Worm (Caenorhabditis elegans) whole organism, young adult: Measurements from ENCODE around the gene ska-3.

Experiments used
- B0035.1 ChIP-seq: sonication (generic microtip); optimal IDR thresholded peaks from 2 replicates; lab custom pipeline; 2016; ENCODE audit warnings: missing genetic modification characterization, mild to moderate bottlenecking, missing compliant biosample characterization, missing genotype, missing genetic modification reagents
- C06A6.2 ChIP-seq: fragments of 200-800 bp; sonication (Bioruptor generic); conservative IDR thresholded peaks from 2 replicates; pipeline ENCODE4 v1.3.6; 2022; ENCODE audit warnings: missing genetic modification characterization, missing compliant biosample characterization
- F10E7.11 ChIP-seq: sonication (generic microtip); optimal IDR thresholded peaks from 2 replicates; lab custom pipeline; 2017; ENCODE audit warnings: mild to moderate bottlenecking, missing genetic modification characterization, moderate library complexity, missing compliant biosample characterization
- F37B4.10 ChIP-seq: fragments of 200-800 bp; sonication (Bioruptor generic); IDR thresholded peaks from 2 replicates; pipeline ENCODE4 v1.3.6; 2022; ENCODE audit warnings: missing genetic modification characterization, missing compliant biosample characterization
- F52B5.7 ChIP-seq: sonication (generic microtip); optimal IDR thresholded peaks from 2 replicates; lab custom pipeline; 2016; ENCODE audit warnings: mild to moderate bottlenecking, missing genetic modification characterization, missing compliant biosample characterization
- F57A8.1 ChIP-seq: fragments of 200-800 bp; sonication (Bioruptor generic); optimal IDR thresholded peaks from 2 replicates; lab custom pipeline; 2018; ENCODE audit warnings: mild to moderate bottlenecking, missing genetic modification characterization, moderate library complexity, missing compliant biosample characterization
- F57C9.4 ChIP-seq: sonication (generic microtip); optimal IDR thresholded peaks from 2 replicates; lab custom pipeline; 2017; ENCODE audit warnings: mild to moderate bottlenecking, missing genetic modification characterization, missing compliant biosample characterization
- K11D2.4 ChIP-seq: fragments of 200-800 bp; sonication (Bioruptor generic); IDR thresholded peaks from 2 replicates; pipeline ENCODE4 v1.3.6; 2022; ENCODE audit warnings: missing genetic modification reagents, missing genetic modification characterization, missing compliant biosample characterization
- K12H6.12 ChIP-seq: fragments of 200-800 bp; sonication (Bioruptor generic); optimal IDR thresholded peaks from 2 replicates; lab custom pipeline; 2018; ENCODE audit warnings: mild to moderate bottlenecking, missing genetic modification characterization, missing compliant biosample characterization
- Y67H2A.10 ChIP-seq: fragments of 200-800 bp; sonication (Bioruptor generic); conservative IDR thresholded peaks from 2 replicates; pipeline ENCODE4 v1.3.6; 2022; ENCODE audit warnings: missing genetic modification reagents, missing genetic modification characterization, missing compliant biosample characterization
- Y79H2A.3 ChIP-seq: fragments of 200-800 bp; sonication (Bioruptor generic); conservative IDR thresholded peaks from 2 replicates; pipeline ENCODE4 v1.3.6; 2022; ENCODE audit warnings: missing genetic modification reagents, missing genetic modification characterization, missing compliant biosample characterization
- aptf-3 ChIP-seq: fragments of 200-800 bp; sonication (Bioruptor generic); IDR thresholded peaks from 2 replicates; pipeline ENCODE4 v1.3.6; 2022; ENCODE audit warnings: missing genetic modification characterization, missing compliant biosample characterization
- atf-7 ChIP-seq: sonication (generic microtip); optimal IDR thresholded peaks from 2 replicates; lab custom pipeline; 2017; ENCODE audit warnings: mild to moderate bottlenecking, missing genetic modification characterization, missing compliant biosample characterization
- attf-3 ChIP-seq: fragments of 200-800 bp; sonication (Bioruptor generic); conservative IDR thresholded peaks from 2 replicates; pipeline ENCODE4 v1.3.6; 2022; ENCODE audit warnings: missing genetic modification reagents, missing genetic modification characterization, missing compliant biosample characterization
- bed-1 ChIP-seq: fragments of 200-800 bp; sonication (Bioruptor generic); IDR thresholded peaks from 2 replicates; pipeline ENCODE4 v1.3.6; 2022; ENCODE audit warnings: missing genetic modification reagents, missing genetic modification characterization, missing compliant biosample characterization
- bed-2 ChIP-seq: fragments of 200-800 bp; sonication (Bioruptor generic); IDR thresholded peaks from 2 replicates; pipeline ENCODE4 v1.3.6; 2022; ENCODE audit warnings: missing genetic modification reagents, missing genetic modification characterization, missing compliant biosample characterization
- ceh-58 ChIP-seq: fragments of 200-800 bp; sonication (Bioruptor generic); IDR thresholded peaks from 2 replicates; pipeline ENCODE4 v1.3.6; 2022; ENCODE audit warnings: missing genetic modification characterization, missing compliant biosample characterization
- chd-7 ChIP-seq: sonication (generic microtip); optimal IDR thresholded peaks from 2 replicates; lab custom pipeline; 2016; ENCODE audit warnings: mild to moderate bottlenecking, missing genetic modification characterization, moderate library complexity, missing compliant biosample characterization
- die-1 ChIP-seq: sonication (generic microtip); optimal IDR thresholded peaks from 2 replicates; lab custom pipeline; 2016; ENCODE audit warnings: missing genotype, mild to moderate bottlenecking, missing genetic modification characterization, missing compliant biosample characterization
- efl-1 ChIP-seq: fragments of 150-350 bp; optimal IDR thresholded peaks from 2 replicates; lab custom pipeline; 2014; ENCODE audit warnings: missing biosample characterization, missing genetic modification reagents, missing genetic modification characterization
- ekl-4 ChIP-seq: fragments of 200-800 bp; sonication (Bioruptor generic); IDR thresholded peaks from 2 replicates; pipeline ENCODE4 v1.3.6; 2022; ENCODE audit warnings: missing genetic modification reagents, missing genetic modification characterization, missing compliant biosample characterization
- ets-4 ChIP-seq: fragments of 200-800 bp; sonication (Bioruptor generic); optimal IDR thresholded peaks from 2 replicates; lab custom pipeline; 2018; ENCODE audit warnings: mild to moderate bottlenecking, missing genetic modification characterization, missing compliant biosample characterization
- him-1 ChIP-seq: sonication (generic microtip); optimal IDR thresholded peaks from 2 replicates; lab custom pipeline; 2016; ENCODE audit warnings: missing genotype, missing genetic modification reagents, missing genetic modification characterization, missing compliant biosample characterization
- hlh-26 ChIP-seq: fragments of 200-800 bp; sonication (Bioruptor generic); conservative IDR thresholded peaks from 2 replicates; pipeline ENCODE4 v1.3.6; 2022; ENCODE audit warnings: missing genetic modification reagents, missing genetic modification characterization, missing compliant biosample characterization
- hrde-1 ChIP-seq: sonication (generic microtip); optimal IDR thresholded peaks from 2 replicates; lab custom pipeline; 2016; ENCODE audit warnings: missing genetic modification characterization, mild to moderate bottlenecking, missing compliant biosample characterization, moderate library complexity, missing genotype, missing genetic modification reagents, borderline replicate concordance
- lag-1 ChIP-seq: fragments of 200-800 bp; sonication (Bioruptor generic); IDR thresholded peaks from 2 replicates; pipeline ENCODE4 v1.3.6; 2022; ENCODE audit warnings: missing genetic modification reagents, missing genetic modification characterization, missing compliant biosample characterization
- let-526 ChIP-seq: fragments of 200-800 bp; sonication (Bioruptor generic); IDR thresholded peaks from 2 replicates; pipeline ENCODE4 v1.3.6; 2022; ENCODE audit warnings: missing genetic modification reagents, missing genetic modification characterization, missing compliant biosample characterization
- let-607 ChIP-seq, 2 experiments: fragments of 200-800 bp in 1 of 2; sonication (Bioruptor generic) in 1 of 2; sonication (generic microtip) in 1 of 2; optimal IDR thresholded peaks; 2 replicates each; lab custom pipeline; 2016 to 2018; ENCODE audit warnings: mild to moderate bottlenecking in 2 of 2, missing compliant biosample characterization in 2 of 2, missing genetic modification characterization in 2 of 2, moderate library complexity in 2 of 2, missing genotype in 1 of 2
- lin-26 ChIP-seq: fragments of 200-800 bp; sonication (Bioruptor generic); IDR thresholded peaks from 2 replicates; pipeline ENCODE4 v1.3.6; 2022; ENCODE audit warnings: missing genetic modification reagents, missing genetic modification characterization, missing compliant biosample characterization
- lin-40 ChIP-seq: sonication (generic microtip); optimal IDR thresholded peaks from 2 replicates; lab custom pipeline; 2016; ENCODE audit warnings: missing genetic modification characterization, mild to moderate bottlenecking, missing compliant biosample characterization, missing genotype, missing genetic modification reagents
- mcd-1 ChIP-seq: fragments of 200-800 bp; sonication (Bioruptor generic); IDR thresholded peaks from 2 replicates; pipeline ENCODE4 v1.3.6; 2022; ENCODE audit warnings: missing genetic modification reagents, missing genetic modification characterization, missing compliant biosample characterization
- mes-4 ChIP-seq: sonication (generic microtip); optimal IDR thresholded peaks from 2 replicates; lab custom pipeline; 2016; ENCODE audit warnings: missing genotype, missing genetic modification characterization, missing compliant biosample characterization
- nhr-120 ChIP-seq: fragments of 200-800 bp; sonication (Bioruptor generic); IDR thresholded peaks from 2 replicates; pipeline ENCODE4 v1.3.6; 2022; ENCODE audit warnings: missing genetic modification characterization, missing compliant biosample characterization
- nhr-27 ChIP-seq: fragments of 200-800 bp; sonication (Bioruptor generic); optimal IDR thresholded peaks from 2 replicates; lab custom pipeline; 2018; ENCODE audit warnings: mild to moderate bottlenecking, missing genetic modification characterization, moderate library complexity, missing compliant biosample characterization
- repo-1 ChIP-seq: sonication (generic microtip); optimal IDR thresholded peaks from 2 replicates; lab custom pipeline; 2017; ENCODE audit warnings: mild to moderate bottlenecking, missing genetic modification characterization, missing compliant biosample characterization
- sea-2 ChIP-seq: fragments of 200-800 bp; sonication (Bioruptor generic); IDR thresholded peaks from 2 replicates; pipeline ENCODE4 v1.3.6; 2022; ENCODE audit warnings: missing genetic modification characterization, missing compliant biosample characterization
- snpc-1.3 ChIP-seq: sonication (generic microtip); optimal IDR thresholded peaks from 2 replicates; lab custom pipeline; 2017; ENCODE audit warnings: missing genetic modification characterization, mild to moderate bottlenecking, missing compliant biosample characterization, antibody characterized with exemption, moderate library complexity, missing genotype, missing genetic modification reagents; ENCODE audit not compliant: insufficient read depth
- tbp1 ChIP-seq: fragments of 200-800 bp; sonication (Bioruptor generic); optimal IDR thresholded peaks from 2 replicates; lab custom pipeline; 2018; ENCODE audit warnings: mild to moderate bottlenecking, missing genetic modification characterization, missing compliant biosample characterization
- unc-62 ChIP-seq: fragments of 150-350 bp; optimal IDR thresholded peaks from 2 replicates; lab custom pipeline; 2014; ENCODE audit warnings: missing biosample characterization, missing genetic modification reagents, missing genetic modification characterization
- xnd-1 ChIP-seq: sonication (generic microtip); optimal IDR thresholded peaks from 2 replicates; lab custom pipeline; 2016; ENCODE audit warnings: missing genotype, missing genetic modification reagents, missing genetic modification characterization, missing compliant biosample characterization
- ztf-22 ChIP-seq: fragments of 200-800 bp; sonication (Bioruptor generic); optimal IDR thresholded peaks from 2 replicates; lab custom pipeline; 2018; ENCODE audit warnings: mild to moderate bottlenecking, missing genetic modification characterization, moderate library complexity, missing compliant biosample characterization
- ztf-25 ChIP-seq: fragments of 200-800 bp; sonication (Bioruptor generic); IDR thresholded peaks from 2 replicates; pipeline ENCODE4 v1.3.6; 2022; ENCODE audit warnings: missing genetic modification reagents, missing genetic modification characterization, missing compliant biosample characterization
- ztf-26 ChIP-seq: sonication (generic microtip); optimal IDR thresholded peaks from 2 replicates; lab custom pipeline; 2017; ENCODE audit warnings: missing genetic modification characterization, missing compliant biosample characterization
- ztf-28 ChIP-seq: fragments of 200-800 bp; sonication (Bioruptor generic); IDR thresholded peaks from 2 replicates; pipeline ENCODE4 v1.3.6; 2022; ENCODE audit warnings: missing genetic modification reagents, missing genetic modification characterization, missing compliant biosample characterization
- ztf-3 ChIP-seq: fragments of 200-800 bp; sonication (Bioruptor generic); optimal IDR thresholded peaks from 2 replicates; lab custom pipeline; 2018; ENCODE audit warnings: mild to moderate bottlenecking, missing genetic modification characterization, missing compliant biosample characterization

The ska-3 gene

DNA sequence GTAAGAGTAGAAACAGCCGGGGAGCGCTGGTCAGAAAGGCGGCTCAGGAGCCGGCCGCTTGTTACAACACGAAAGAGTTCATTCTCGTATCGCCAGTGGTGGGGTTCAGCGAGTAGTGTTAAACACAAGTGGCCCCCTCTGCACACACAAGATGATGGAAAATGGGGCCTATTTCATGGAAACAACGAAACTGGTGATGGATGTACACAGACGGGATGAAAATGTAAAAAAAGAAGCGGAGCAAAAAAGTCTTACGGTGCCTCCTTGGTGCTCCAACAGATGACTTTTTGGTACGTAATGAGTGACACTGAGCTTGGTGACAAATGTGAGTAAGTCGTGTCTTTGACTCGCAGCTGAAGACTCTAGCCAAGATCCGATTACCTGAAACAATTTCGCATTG lies 29.2 kb upstream of the ska-3 start:
- no peak for TF ChIP-seq lag-1
- TF ChIP-seq hlh-26 (GFP tag; lab: Robert Waterston, UW): no peak
- no peak for TF ChIP-seq atf-7 (tag; lab: Kevin White, UChicago)
- TF ChIP-seq ztf-26 (tag; lab: Kevin White, UChicago): no peak
- no peak for TF ChIP-seq xnd-1 (tag; lab: Kevin White, UChicago)

ce11 chrIII:5707546-5707945 lies 28.7 kb upstream of the ska-3 start:
- TF ChIP-seq him-1 (no peak), mcd-1 (GFP tag; lab: Robert Waterston, UW) (no peak), bed-2 (no peak), nhr-27 (no peak), F57C9.4 (tag; lab: Kevin White, UChicago) (no peak), lin-26 (GFP tag; lab: Robert Waterston, UW) (no peak), die-1 (tag; lab: Kevin White, UChicago) (no peak), B0035.1 (tag; lab: Kevin White, UChicago) (no peak), ztf-25 (GFP tag; lab: Robert Waterston, UW) (no peak), C06A6.2 (no peak), ztf-3 (no peak), F10E7.11 (tag; lab: Kevin White, UChicago) (no peak), ztf-28 (GFP tag; lab: Robert Waterston, UW) (no peak), F52B5.7 (tag; lab: Kevin White, UChicago) (no peak), chd-7 (no peak), mes-4 (tag; lab: Kevin White, UChicago) (no peak), nhr-120 (GFP tag; lab: Robert Waterston, UW) (no peak), tbp1 (GFP tag; lab: Kevin White, UChicago) (no peak), sea-2 (GFP tag; lab: Robert Waterston, UW) (no peak)

- no peak for TF ChIP-seq lin-26 (GFP tag; lab: Robert Waterston, UW)
- no peak for TF ChIP-seq Y67H2A.10 (GFP tag; lab: Robert Waterston, UW)
- no peak for TF ChIP-seq unc-62 (GFP tag; lab: Kevin White, UChicago)
- TF ChIP-seq ztf-25 (GFP tag; lab: Robert Waterston, UW): no peak
- TF ChIP-seq ets-4: no peak
- TF ChIP-seq ekl-4 (GFP tag; lab: Robert Waterston, UW): peak; percentile 67; the same call in 1 of the 2 replicates
- TF ChIP-seq ceh-58 (GFP tag; lab: Robert Waterston, UW): no peak
- TF ChIP-seq xnd-1 (tag; lab: Kevin White, UChicago): peak; percentile 10
- no peak for TF ChIP-seq lag-1
- no peak for TF ChIP-seq F37B4.10 (GFP tag; lab: Robert Waterston, UW)
- TF ChIP-seq atf-7 (tag; lab: Kevin White, UChicago): no peak
- peak in 1 of 2 experiments; percentile 1 for TF ChIP-seq let-607 (tag; optimal IDR thresholded peaks at IDR 0.05; lab: Kevin White, UChicago)
- no peak for TF ChIP-seq sea-2 (GFP tag; lab: Robert Waterston, UW)
- TF ChIP-seq bed-1: no peak
- no peak for TF ChIP-seq Y79H2A.3 (GFP tag; lab: Robert Waterston, UW)
- TF ChIP-seq repo-1: no peak
- peak; percentile 78 for TF ChIP-seq snpc-1.3 (tag; lab: Kevin White, UChicago)
- TF ChIP-seq hrde-1: no peak
- peak; percentile 35; the same call in 1 of the 2 replicates for TF ChIP-seq K11D2.4
- no peak for TF ChIP-seq F10E7.11 (tag; lab: Kevin White, UChicago)
- no peak for TF ChIP-seq hlh-26 (GFP tag; lab: Robert Waterston, UW)
- no peak for TF ChIP-seq let-526
- peak; percentile 57 for TF ChIP-seq attf-3 (GFP tag; lab: Robert Waterston, UW)
- TF ChIP-seq F57A8.1: no peak
- no peak for TF ChIP-seq aptf-3 (GFP tag; lab: Robert Waterston, UW)
- TF ChIP-seq K12H6.12 (tag; lab: Kevin White, UChicago): peak; percentile 59
- peak; percentile 65 for TF ChIP-seq efl-1 (GFP tag; lab: Kevin White, UChicago)
- no peak for TF ChIP-seq ztf-22
- peak; percentile 71 for TF ChIP-seq lin-40
Measured at ce11 chrIII:5706077-5706627, 27.3 kb upstream of the ska-3 start, which contains the start of gene rpl-23. rpl-23 (minus strand) TSS chrIII:5706127.
